Fruit fly (Drosophila melanogaster): ENCODE results near the gene CG3868.

The CG3868 gene

dm6 chr3L:14354285-14355092, 48.0 kb downstream of the CG3868 start (continued):
- TF ChIP-seq CG1529 (GFP tag; optimal IDR thresholded peaks at IDR 0.05) (peak; percentile 32), CG2712 (tag; optimal IDR thresholded peaks at IDR 0.05) (peak; percentile 41), fd64A (GFP tag; optimal IDR thresholded peaks at IDR 0.05) (peak; percentile 21), Hr51 (GFP tag; optimal IDR thresholded peaks at IDR 0.05) (no peak), CG12071 (GFP tag; optimal IDR thresholded peaks at IDR 0.05) (peak; percentile 22), mld (GFP tag; IDR thresholded peaks at IDR 0.05; ENCODE audit: partially characterized antibody) (no peak), oc (tag; optimal IDR thresholded peaks at IDR 0.05) (peak; percentile 30), insv (GFP tag; optimal IDR thresholded peaks at IDR 0.05) (no peak), vfl (GFP tag; optimal IDR thresholded peaks at IDR 0.05) (no peak), CG18262 (tag; optimal IDR thresholded peaks at IDR 0.05) (peak; percentile 40), az2 (GFP tag; optimal IDR thresholded peaks at IDR 0.05) (no peak), Lhr (GFP tag; optimal IDR thresholded peaks at IDR 0.05) (peak; percentile 17), shn (GFP tag; optimal IDR thresholded peaks at IDR 0.05) (no peak), lola (GFP tag; optimal IDR thresholded peaks at IDR 0.05) (peak in 1 of 3 experiments; percentile 30), CG6765 (GFP tag; optimal IDR thresholded peaks at IDR 0.05) (peak; percentile 11), CG33557 (GFP tag; optimal IDR thresholded peaks at IDR 0.05) (peak; percentile 62), C15 (GFP tag; IDR thresholded peaks at IDR 0.05) (no peak), CG18599 (GFP tag; optimal IDR thresholded peaks at IDR 0.05) (peak; percentile 44), scrt (GFP tag; optimal IDR thresholded peaks at IDR 0.05) (peak; percentile 3), Vsx1 (GFP tag; optimal IDR thresholded peaks at IDR 0.05) (peak; percentile 48), CG11504 (tag; optimal IDR thresholded peaks at IDR 0.05) (peak; percentile 44), CG10209 (GFP tag; optimal IDR thresholded peaks at IDR 0.05) (peak; percentile 29), Blimp-1 (GFP tag; optimal IDR thresholded peaks at IDR 0.05) (peak; percentile 27), br (optimal IDR thresholded peaks at IDR 0.05) (no peak), dmrt99B (tag; optimal IDR thresholded peaks at IDR 0.05) (peak; percentile 31), chif (GFP tag; optimal IDR thresholded peaks at IDR 0.05) (no peak), cwo (GFP tag; optimal IDR thresholded peaks at IDR 0.05) (peak; percentile 5), CG14667 (GFP tag; IDR thresholded peaks at IDR 0.05) (no peak), HLH4C (GFP tag; IDR thresholded peaks at IDR 0.05; ENCODE audit: partially characterized antibody) (no peak), BtbVII (GFP tag; optimal IDR thresholded peaks at IDR 0.05) (peak; percentile 45), CG12769 (tag; optimal IDR thresholded peaks at IDR 0.05) (peak; percentile 3), CG31441 (GFP tag; IDR thresholded peaks at IDR 0.05) (peak; percentile 21; the same call in 1 of the 2 replicates), CG15514 (GFP tag; optimal IDR thresholded peaks at IDR 0.05) (no peak), kni (GFP tag; optimal IDR thresholded peaks at IDR 0.05) (peak; percentile 22), vvl (GFP tag; IDR thresholded peaks at IDR 0.05) (0 out of 2 replicates have a peak, but pooled peaks have one; percentile 5), twi (tag; optimal IDR thresholded peaks at IDR 0.05) (peak; percentile 52), Hand (GFP tag; optimal IDR thresholded peaks at IDR 0.05) (no peak), CG18619 (GFP tag; optimal IDR thresholded peaks at IDR 0.05) (peak; percentile 5), CG12391 (tag; optimal IDR thresholded peaks at IDR 0.05) (peak; percentile 36), Rx (GFP tag; IDR thresholded peaks at IDR 0.05) (no peak)
